Worm (Caenorhabditis elegans): ENCODE data around the gene sgn-1.

DNA sequence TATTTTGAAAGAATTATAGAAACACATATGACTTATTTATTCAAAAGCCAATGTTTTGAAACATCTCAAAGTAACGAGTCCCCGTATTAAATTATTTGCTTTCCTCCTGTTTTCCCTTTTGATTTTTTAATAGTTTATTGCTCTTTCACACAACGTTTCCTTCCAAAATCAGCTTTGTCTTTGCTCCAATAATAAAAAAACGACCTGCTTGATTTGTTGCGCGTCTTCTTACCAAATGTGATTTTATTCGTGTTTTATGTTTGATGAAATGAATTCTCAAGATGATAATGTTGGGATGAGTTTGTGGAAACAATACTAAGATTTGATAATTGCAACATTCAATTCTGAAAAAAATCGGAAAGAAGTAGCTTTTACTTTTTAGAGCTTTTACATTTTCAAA lies 28.9 kb upstream of the sgn-1 start:
- TF ChIP-seq F55B11.4 (tag; optimal IDR thresholded peaks at IDR 0.05; ENCODE audit: borderline replicate concordance, insufficient read depth) (no peak), nfya-1 (tag; optimal IDR thresholded peaks at IDR 0.05; ENCODE audit: borderline replicate concordance, insufficient read depth) (no peak), ama-1 (optimal IDR thresholded peaks at IDR 0.05) (no peak), ama-1 (GFP tag; optimal IDR thresholded peaks at IDR 0.05) (no peak), F10E7.11 (tag; optimal IDR thresholded peaks at IDR 0.05) (no peak)
